Fruit fly (Drosophila melanogaster) whole organism, embryonic: ENCODE measurements around the gene CG43049.

Source experiments
- CG10267 ChIP-seq: fragments of 200-800 bp; sonication (Bioruptor generic); optimal IDR thresholded peaks from 2 replicates; lab custom pipeline; 2018; ENCODE audit warnings: missing biosample characterization, mild to moderate bottlenecking, missing genetic modification characterization, moderate library complexity
- CG17385 ChIP-seq: fragments of 200-800 bp; sonication (Bioruptor generic); optimal IDR thresholded peaks from 3 replicates; lab custom pipeline; 2018; ENCODE audit warnings: missing biosample characterization, mild to moderate bottlenecking, missing genetic modification characterization
- Taf1 ChIP-seq: fragments of 200-800 bp; sonication (Bioruptor generic); IDR thresholded peaks from 2 replicates; pipeline ENCODE4 v1.3.6; 2022; ENCODE audit warnings: missing biosample characterization, missing genetic modification characterization
- abd-A ChIP-seq: fragments of 200-800 bp; sonication (Bioruptor generic); optimal IDR thresholded peaks from 3 replicates; lab custom pipeline; 2019; ENCODE audit warnings: missing biosample characterization, mild to moderate bottlenecking, missing genetic modification characterization, moderate library complexity
- lab ChIP-seq: fragments of 200-800 bp; sonication (Bioruptor generic); optimal IDR thresholded peaks from 3 replicates; lab custom pipeline; 2017; ENCODE audit warnings: missing biosample characterization, missing genetic modification characterization, mild to moderate bottlenecking, moderate library complexity, missing genetic modification reagents
- odd ChIP-seq: fragments of 200-800 bp; sonication (Bioruptor generic); optimal IDR thresholded peaks from 2 replicates; lab custom pipeline; 2017; ENCODE audit warnings: missing biosample characterization, mild to moderate bottlenecking, missing genetic modification characterization

DNA sequence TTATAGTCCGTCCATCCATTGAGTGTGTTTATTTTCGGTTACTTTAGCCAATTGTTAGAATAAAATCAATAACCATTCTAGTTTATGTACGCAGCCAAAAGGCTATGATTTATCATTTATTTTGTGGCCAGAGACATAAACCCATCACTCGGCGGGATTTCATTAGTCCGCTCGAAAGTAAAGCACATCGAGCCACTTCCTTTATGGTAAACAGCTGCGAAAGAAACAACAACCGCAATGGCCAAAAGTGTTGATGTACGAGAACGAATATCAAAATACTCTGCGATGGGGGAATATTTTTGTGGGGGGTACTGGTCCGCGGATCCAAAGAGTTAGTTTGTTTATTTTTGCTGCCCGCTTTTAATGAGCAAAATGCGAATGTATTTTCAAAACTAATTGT, 43.3 kb upstream of the CG43049 start:
- TF ChIP-seq CG17385 (GFP tag; lab: Kevin White, UChicago) (no peak), Taf1 (GFP tag; lab: Robert Waterston, UW) (no peak), lab (GFP tag; lab: Kevin White, UChicago) (no peak), abd-A (no peak), CG10267 (tag; lab: Kevin White, UChicago) (no peak), odd (GFP tag; lab: Kevin White, UChicago) (no peak)
